Fruit fly (Drosophila melanogaster): Measurements from ENCODE around the gene CG6454.

- no peak for TF ChIP-seq Dbx (GFP tag; IDR thresholded peaks at IDR 0.05)
- no peak for TF ChIP-seq chn (GFP tag; optimal IDR thresholded peaks at IDR 0.05)
Observed at dm6 chr3R:24359957-24360356, 11.0 kb downstream of the CG6454 start, which contains the start of gene CG18528.
